Worm (Caenorhabditis elegans): Measurements from ENCODE around the gene twk-9.

twk-9 gene

DNA sequence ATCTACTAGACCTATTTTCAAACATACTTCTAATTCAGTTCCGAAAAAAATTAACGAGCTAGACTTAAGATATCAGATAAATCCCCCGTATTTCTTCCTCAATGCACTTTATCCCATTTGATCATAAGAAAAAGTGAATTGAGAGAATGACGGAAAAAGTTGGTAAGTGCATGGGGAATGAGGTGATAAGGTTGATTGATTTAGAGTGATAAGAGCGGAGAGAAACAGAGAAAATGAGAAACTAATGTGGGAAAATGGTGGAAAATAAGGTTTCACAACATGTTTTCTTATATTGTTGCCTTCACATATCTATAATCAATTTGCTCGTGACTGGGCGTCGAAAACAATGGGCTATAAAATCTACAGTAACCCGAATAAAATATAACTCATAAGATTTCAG lies 42.8 kb downstream of the twk-9 start:
- TF ChIP-seq unc-62 (GFP tag; optimal IDR thresholded peaks at IDR 0.05): no peak
- no peak for TF ChIP-seq mls-2 (tag; optimal IDR thresholded peaks at IDR 0.05)
- TF ChIP-seq nhr-237 (tag; optimal IDR thresholded peaks at IDR 0.05): no peak
- TF ChIP-seq lin-32 (GFP tag; optimal IDR thresholded peaks at IDR 0.05): no peak
- no peak for TF ChIP-seq zip-8 (tag; optimal IDR thresholded peaks at IDR 0.05)
- no peak for TF ChIP-seq ceh-83 (GFP tag; optimal IDR thresholded peaks at IDR 0.05)
- no peak for TF ChIP-seq elt-3 (tag; optimal IDR thresholded peaks at IDR 0.05)
- no peak for TF ChIP-seq unc-120 (tag; optimal IDR thresholded peaks at IDR 0.05; ENCODE audit: poor library complexity, severe bottlenecking)
- TF ChIP-seq lsy-2 (tag; optimal IDR thresholded peaks at IDR 0.05): no peak
- no peak for TF ChIP-seq snpc-4 (tag; optimal IDR thresholded peaks at IDR 0.05)
- no peak for TF ChIP-seq ham-2 (GFP tag; optimal IDR thresholded peaks at IDR 0.05)
- TF ChIP-seq bed-3 (GFP tag; optimal IDR thresholded peaks at IDR 0.05): no peak
- TF ChIP-seq tbx-8 (GFP tag; optimal IDR thresholded peaks at IDR 0.05): no peak
- TF ChIP-seq drap-1 (GFP tag; optimal IDR thresholded peaks at IDR 0.05): no peak
- TF ChIP-seq unc-39 (tag; optimal IDR thresholded peaks at IDR 0.05): no peak
- no peak for TF ChIP-seq cnd-1 (tag; optimal IDR thresholded peaks at IDR 0.05)
- TF ChIP-seq sem-2 (GFP tag; optimal IDR thresholded peaks at IDR 0.05): no peak
- no peak for TF ChIP-seq blmp-1 (tag; optimal IDR thresholded peaks at IDR 0.05)
- TF ChIP-seq ceh-39 (tag; optimal IDR thresholded peaks at IDR 0.05): no peak

DNA sequence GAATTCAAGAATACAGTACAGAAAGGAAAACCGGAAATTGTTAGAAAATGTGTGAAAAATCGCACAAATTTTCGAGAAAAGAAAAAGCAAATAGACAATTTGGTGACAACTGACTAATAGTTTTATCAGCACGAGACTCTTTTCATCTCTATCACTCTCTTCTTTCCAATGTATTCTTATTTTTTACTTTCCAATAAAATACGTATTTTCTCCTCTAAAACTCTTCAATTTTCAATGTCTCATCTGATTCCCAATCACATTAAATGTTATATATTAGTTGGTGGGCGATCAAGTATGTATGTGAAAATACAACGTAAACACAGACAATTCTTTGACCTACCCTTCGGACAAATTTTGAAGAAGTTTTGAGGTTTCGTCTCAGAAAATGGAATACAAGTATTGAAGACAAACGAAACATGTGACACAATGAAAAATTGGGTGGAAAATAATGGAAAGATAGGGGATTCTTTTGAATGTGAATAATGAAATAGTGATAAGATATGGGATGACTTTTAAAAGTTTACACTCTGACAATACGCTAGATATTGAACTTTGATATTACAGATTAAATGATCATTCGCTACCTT lies 44.3 kb downstream of the twk-9 start, which contains the start of gene cka-1:
cka-1 (minus strand) TSS at position 418 of the 587 bp plus-strand sequence.
- TF ChIP-seq nhr-76 (tag; optimal IDR thresholded peaks at IDR 0.05) (no peak), unc-62 (GFP tag; optimal IDR thresholded peaks at IDR 0.05) (no peak), unc-120 (tag; optimal IDR thresholded peaks at IDR 0.05; ENCODE audit: poor library complexity, severe bottlenecking) (no peak), zip-8 (tag; optimal IDR thresholded peaks at IDR 0.05) (no peak), ham-2 (GFP tag; optimal IDR thresholded peaks at IDR 0.05) (no peak), ztf-11 (tag; optimal IDR thresholded peaks at IDR 0.05) (no peak), nhr-28 (tag; optimal IDR thresholded peaks at IDR 0.05) (no peak), lin-13 (tag; optimal IDR thresholded peaks at IDR 0.05) (no peak), sptf-1 (tag; optimal IDR thresholded peaks at IDR 0.05) (no peak)

DNA sequence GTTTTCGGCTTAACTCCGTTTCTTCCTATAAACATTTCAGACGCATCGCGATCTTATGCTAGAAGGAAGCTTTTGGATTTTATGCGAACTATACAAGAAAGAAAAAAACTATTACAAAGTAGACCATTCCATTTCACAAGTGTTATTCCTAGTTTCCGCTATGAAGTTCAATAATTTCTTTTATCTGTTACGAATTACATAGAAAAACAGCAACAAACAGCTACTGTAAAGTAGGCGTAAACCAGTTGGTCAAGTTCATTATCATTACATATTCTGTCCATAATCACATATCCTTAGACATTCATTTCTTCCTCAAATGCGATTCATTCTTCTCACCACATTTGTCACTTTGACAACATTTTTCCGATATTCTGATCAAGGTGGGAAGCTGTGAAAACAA lies 45.2 kb downstream of the twk-9 start, which contains the start of gene C28D4.10:
C28D4.10 (plus strand) TSS at position 301 of the 400 bp plus-strand sequence.
- no peak for TF ChIP-seq pha-4 (tag; optimal IDR thresholded peaks at IDR 0.05)
- TF ChIP-seq mls-2 (tag; optimal IDR thresholded peaks at IDR 0.05): no peak
- TF ChIP-seq bed-3 (GFP tag; optimal IDR thresholded peaks at IDR 0.05): no peak
- no peak for TF ChIP-seq blmp-1 (tag; optimal IDR thresholded peaks at IDR 0.05)
- TF ChIP-seq ceh-43 (GFP tag; optimal IDR thresholded peaks at IDR 0.05): no peak
- TF ChIP-seq unc-62 (GFP tag; optimal IDR thresholded peaks at IDR 0.05): no peak
- no peak for TF ChIP-seq zip-8 (tag; optimal IDR thresholded peaks at IDR 0.05)
- no peak for TF ChIP-seq nhr-76 (tag; optimal IDR thresholded peaks at IDR 0.05)
- no peak for TF ChIP-seq elt-3 (tag; optimal IDR thresholded peaks at IDR 0.05)
- no peak for TF ChIP-seq tbx-8 (GFP tag; optimal IDR thresholded peaks at IDR 0.05)
- TF ChIP-seq snpc-4 (tag; optimal IDR thresholded peaks at IDR 0.05): no peak
- TF ChIP-seq cnd-1 (tag; optimal IDR thresholded peaks at IDR 0.05): no peak
- no peak for TF ChIP-seq sem-2 (GFP tag; optimal IDR thresholded peaks at IDR 0.05)
- TF ChIP-seq lsy-2 (tag; optimal IDR thresholded peaks at IDR 0.05): no peak
- TF ChIP-seq nhr-2 (tag; optimal IDR thresholded peaks at IDR 0.05): no peak
- no peak for TF ChIP-seq sptf-1 (tag; optimal IDR thresholded peaks at IDR 0.05)
- no peak for TF ChIP-seq ztf-11 (tag; optimal IDR thresholded peaks at IDR 0.05)
- no peak for TF ChIP-seq flh-1 (GFP tag; optimal IDR thresholded peaks at IDR 0.05)
- TF ChIP-seq mab-5 (tag; optimal IDR thresholded peaks at IDR 0.05): no peak
- TF ChIP-seq M03D4.4 (tag; optimal IDR thresholded peaks at IDR 0.05): no peak

DNA sequence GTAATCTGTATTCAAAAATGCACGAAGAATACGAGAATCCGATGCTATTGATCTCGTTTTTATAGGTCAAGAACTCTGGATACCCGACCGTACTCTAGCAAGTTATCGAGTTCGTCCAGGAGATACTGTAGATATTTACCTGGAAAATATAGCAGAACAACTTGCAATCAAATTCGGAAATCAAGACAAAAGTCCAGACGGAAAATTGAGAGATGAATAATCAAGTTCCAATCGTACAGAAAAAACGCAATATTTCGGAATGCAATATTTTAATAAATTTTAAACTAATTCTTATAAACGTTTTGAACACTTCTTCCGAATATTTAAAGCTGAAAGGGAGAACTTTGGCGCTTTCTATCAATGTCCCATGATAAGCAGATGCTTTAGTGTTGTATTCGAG lies 46.0 kb downstream of the twk-9 start:
- TF ChIP-seq cnd-1 (tag; optimal IDR thresholded peaks at IDR 0.05): no peak
- no peak for TF ChIP-seq mab-5 (tag; optimal IDR thresholded peaks at IDR 0.05)
- no peak for TF ChIP-seq mls-2 (tag; optimal IDR thresholded peaks at IDR 0.05)
- no peak for TF ChIP-seq ztf-11 (tag; optimal IDR thresholded peaks at IDR 0.05)
- no peak for TF ChIP-seq lin-13 (tag; optimal IDR thresholded peaks at IDR 0.05)
- TF ChIP-seq unc-39 (tag; optimal IDR thresholded peaks at IDR 0.05): no peak
- no peak for TF ChIP-seq nhr-237 (tag; optimal IDR thresholded peaks at IDR 0.05)
- no peak for TF ChIP-seq elt-3 (tag; optimal IDR thresholded peaks at IDR 0.05)
- TF ChIP-seq hlh-1 (tag; optimal IDR thresholded peaks at IDR 0.05): no peak
- TF ChIP-seq elt-1 (tag; optimal IDR thresholded peaks at IDR 0.05; ENCODE audit: borderline replicate concordance, insufficient read depth): no peak
- TF ChIP-seq ham-2 (GFP tag; optimal IDR thresholded peaks at IDR 0.05): no peak
- no peak for TF ChIP-seq ceh-83 (GFP tag; optimal IDR thresholded peaks at IDR 0.05)
- TF ChIP-seq nhr-12 (tag; optimal IDR thresholded peaks at IDR 0.05): no peak
- TF ChIP-seq lsy-2 (tag; optimal IDR thresholded peaks at IDR 0.05): no peak
- no peak for TF ChIP-seq sptf-1 (tag; optimal IDR thresholded peaks at IDR 0.05)
- no peak for TF ChIP-seq ceh-39 (tag; optimal IDR thresholded peaks at IDR 0.05)
- TF ChIP-seq blmp-1 (tag; optimal IDR thresholded peaks at IDR 0.05): no peak
- TF ChIP-seq tbx-8 (GFP tag; optimal IDR thresholded peaks at IDR 0.05): no peak

Measured in whole organism, mixed stage, embryonic.